Fruit fly (Drosophila melanogaster): Measurements from ENCODE around the gene CG7889.

dm6 chrX:19262553-19262952, 19.1 kb downstream of the CG7889 start:
- TF ChIP-seq psq (GFP tag; optimal IDR thresholded peaks at IDR 0.05), result no peak
- TF ChIP-seq CrebA (GFP tag; optimal IDR thresholded peaks at IDR 0.05; ENCODE audit: borderline replicate concordance), result no peak
- TF ChIP-seq Myc (optimal IDR thresholded peaks at IDR 0.05), result no peak
- no peak for TF ChIP-seq Dfd (GFP tag; optimal IDR thresholded peaks at IDR 0.05)
- TF ChIP-seq usp (GFP tag; optimal IDR thresholded peaks at IDR 0.05), result no peak
- no peak for TF ChIP-seq sv (GFP tag; optimal IDR thresholded peaks at IDR 0.05)
- no peak for TF ChIP-seq fru (GFP tag; optimal IDR thresholded peaks at IDR 0.05)
- TF ChIP-seq Dif (GFP tag; optimal IDR thresholded peaks at IDR 0.05; ENCODE audit: partially characterized antibody), result no peak
- no peak for TF ChIP-seq Sp1 (GFP tag; optimal IDR thresholded peaks at IDR 0.05)
- TF ChIP-seq h (GFP tag; optimal IDR thresholded peaks at IDR 0.05), result no peak
- TF ChIP-seq OdsH (GFP tag; optimal IDR thresholded peaks at IDR 0.05), result no peak
- TF ChIP-seq Vsx2 (GFP tag; optimal IDR thresholded peaks at IDR 0.05; ENCODE audit: partially characterized antibody), result no peak
- no peak for TF ChIP-seq Abd-B (GFP tag; optimal IDR thresholded peaks at IDR 0.05)
- no peak for TF ChIP-seq Mio (GFP tag; optimal IDR thresholded peaks at IDR 0.05)
